Fruit fly (Drosophila melanogaster): ENCODE results near the gene VhaM9.7-a.

The VhaM9.7-a gene

DNA sequence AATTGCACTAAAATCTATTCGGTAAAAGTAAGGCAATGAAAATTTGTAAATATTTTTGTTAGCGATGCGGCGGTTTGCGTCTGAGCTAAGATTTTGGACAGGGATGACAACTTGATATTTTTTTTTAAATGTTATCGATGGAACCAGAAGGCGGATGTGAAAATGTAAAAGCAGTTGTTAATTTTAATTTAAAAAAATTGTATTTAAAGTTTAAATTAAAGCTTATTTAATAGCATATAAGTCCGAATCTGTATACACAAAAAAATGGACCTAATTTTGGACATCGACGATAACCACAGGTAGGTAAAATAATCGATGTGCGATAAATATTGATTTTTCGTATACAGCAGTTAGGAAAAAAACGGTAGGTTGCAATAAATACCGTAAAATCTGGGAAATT lies at the start of gene VhaM9.7-a, which contains the start of gene CG11586 (continued):
- TF ChIP-seq ara (GFP tag; IDR thresholded peaks at IDR 0.05): no peak
- TF ChIP-seq Dbx (GFP tag; IDR thresholded peaks at IDR 0.05): no peak
- peak; percentile 15 for TF ChIP-seq PHDP (tag; optimal IDR thresholded peaks at IDR 0.05)
- TF ChIP-seq br (optimal IDR thresholded peaks at IDR 0.05): no peak
- no peak for TF ChIP-seq usp (GFP tag; optimal IDR thresholded peaks at IDR 0.05)
- TF ChIP-seq BEAF-32 (GFP tag; optimal IDR thresholded peaks at IDR 0.05): peak; percentile 66
- TF ChIP-seq wek (GFP tag; optimal IDR thresholded peaks at IDR 0.05): no peak
- TF ChIP-seq CG7963 (GFP tag; IDR thresholded peaks at IDR 0.05; ENCODE audit: partially characterized antibody): 0 out of 3 replicates have a peak, but pooled peaks have one; percentile 38
- no peak for TF ChIP-seq CG6254 (GFP tag; optimal IDR thresholded peaks at IDR 0.05)
- TF ChIP-seq Usf (GFP tag; optimal IDR thresholded peaks at IDR 0.05): no peak
- TF ChIP-seq Six4 (GFP tag; optimal IDR thresholded peaks at IDR 0.05): no peak
- peak; percentile 71; the same call in 2 of the 3 replicates for TF ChIP-seq CG14860 (GFP tag; IDR thresholded peaks at IDR 0.05; ENCODE audit: partially characterized antibody)
- peak; percentile 86 for TF ChIP-seq Ets97D (GFP tag; optimal IDR thresholded peaks at IDR 0.05)
- TF ChIP-seq CG7357 (GFP tag; IDR thresholded peaks at IDR 0.05): no peak
- no peak for TF ChIP-seq slbo (GFP tag; IDR thresholded peaks at IDR 0.05)
- peak; percentile 15 for TF ChIP-seq sug (tag; optimal IDR thresholded peaks at IDR 0.05)
- TF ChIP-seq CG34376 (GFP tag; optimal IDR thresholded peaks at IDR 0.05): peak; percentile 31
- TF ChIP-seq CG12391 (tag; optimal IDR thresholded peaks at IDR 0.05): peak; percentile 50
- TF ChIP-seq Bgb (GFP tag; IDR thresholded peaks at IDR 0.05; ENCODE audit: partially characterized antibody): peak; percentile 63
- no peak for TF ChIP-seq CG6791 (GFP tag; IDR thresholded peaks at IDR 0.05; ENCODE audit: partially characterized antibody)
- no peak for TF ChIP-seq CG9817 (tag; optimal IDR thresholded peaks at IDR 0.05)
- no peak for TF ChIP-seq otp (GFP tag; IDR thresholded peaks at IDR 0.05)
- TF ChIP-seq tx (GFP tag; optimal IDR thresholded peaks at IDR 0.05): no peak
- no peak for TF ChIP-seq CG17802 (tag; optimal IDR thresholded peaks at IDR 0.05)
- TF ChIP-seq YL-1 (GFP tag; optimal IDR thresholded peaks at IDR 0.05): peak; percentile 84
- TF ChIP-seq dati (GFP tag; IDR thresholded peaks at IDR 0.05): no peak
- TF ChIP-seq esg (GFP tag; conservative IDR thresholded peaks at IDR 0.05): no peak
- TF ChIP-seq CG4617 (GFP tag; optimal IDR thresholded peaks at IDR 0.05; ENCODE audit: borderline replicate concordance): peak; percentile 64
- peak; percentile 40 for TF ChIP-seq CG8290 (GFP tag; optimal IDR thresholded peaks at IDR 0.05)
- no peak for TF ChIP-seq CG8290 (tag; optimal IDR thresholded peaks at IDR 0.05)
- no peak for TF ChIP-seq zfh2 (GFP tag; optimal IDR thresholded peaks at IDR 0.05)
- TF ChIP-seq Xbp1 (GFP tag; optimal IDR thresholded peaks at IDR 0.05): peak; percentile 41
- TF ChIP-seq pita (GFP tag; optimal IDR thresholded peaks at IDR 0.05): peak; percentile 52
- no peak for TF ChIP-seq fd3F (GFP tag; optimal IDR thresholded peaks at IDR 0.05)
- no peak for TF ChIP-seq CG11560 (tag; IDR thresholded peaks at IDR 0.05)
- peak; percentile 68 for TF ChIP-seq Myb (GFP tag; optimal IDR thresholded peaks at IDR 0.05)
- no peak for TF ChIP-seq tio (GFP tag; optimal IDR thresholded peaks at IDR 0.05)
- peak; percentile 69 for TF ChIP-seq hbn (GFP tag; IDR thresholded peaks at IDR 0.05; ENCODE audit: partially characterized antibody)
- TF ChIP-seq CG7928 (GFP tag; optimal IDR thresholded peaks at IDR 0.05): peak; percentile 21
- no peak for TF ChIP-seq HHEX (GFP tag; optimal IDR thresholded peaks at IDR 0.05)
- TF ChIP-seq CG13424 (tag; optimal IDR thresholded peaks at IDR 0.05): no peak
- no peak for TF ChIP-seq CG7372 (GFP tag; IDR thresholded peaks at IDR 0.05)
- TF ChIP-seq Atf3 (GFP tag; optimal IDR thresholded peaks at IDR 0.05): no peak
- TF ChIP-seq CG13775 (GFP tag; optimal IDR thresholded peaks at IDR 0.05): peak; percentile 49
- peak; percentile 21 for TF ChIP-seq CG9727 (GFP tag; optimal IDR thresholded peaks at IDR 0.05)
- 0 out of 2 replicates have a peak, but pooled peaks have one; percentile 20 for TF ChIP-seq CG32767 (GFP tag; IDR thresholded peaks at IDR 0.05)
- TF ChIP-seq Dll (GFP tag; IDR thresholded peaks at IDR 0.05; ENCODE audit: partially characterized antibody): peak; percentile 78
- peak; percentile 2 for TF ChIP-seq Chrac-16 (GFP tag; optimal IDR thresholded peaks at IDR 0.05)
- TF ChIP-seq inv (GFP tag; IDR thresholded peaks at IDR 0.05; ENCODE audit: partially characterized antibody): peak; percentile 35; the same call in 1 of the 2 replicates
- no peak for TF ChIP-seq CG12219 (GFP tag; optimal IDR thresholded peaks at IDR 0.05)
- TF ChIP-seq Meics (GFP tag; optimal IDR thresholded peaks at IDR 0.05): no peak
